Fruit fly (Drosophila melanogaster) whole organism, embryonic: Measurements from ENCODE around the gene kdn.
A peak's percentile ranks its signal among the peaks of the same experiment; 100 is the strongest.

ENCODE experiments used
- Bteb2 ChIP-seq: fragments of 200-800 bp; sonication (Bioruptor generic); optimal IDR thresholded peaks from 2 replicates; lab custom pipeline; 2016; ENCODE audit warnings: missing biosample characterization, missing genetic modification characterization
- CG11085 ChIP-seq: fragments of 200-800 bp; sonication (Bioruptor generic); IDR thresholded peaks from 2 replicates; pipeline ENCODE4 v1.3.6; 2022; ENCODE audit warnings: missing biosample characterization, missing genetic modification characterization
- CG11456 ChIP-seq: fragments of 200-800 bp; sonication (Bioruptor generic); IDR thresholded peaks from 3 replicates; pipeline ENCODE4 v1.3.6; 2022; ENCODE audit warnings: missing biosample characterization, missing genetic modification characterization
- CG12299 ChIP-seq: fragments of 200-800 bp; sonication (Bioruptor generic); optimal IDR thresholded peaks from 2 replicates; lab custom pipeline; 2018; ENCODE audit warnings: missing biosample characterization, mild to moderate bottlenecking, missing genetic modification characterization
- CG1233 ChIP-seq: fragments of 200-800 bp; sonication (Bioruptor generic); optimal IDR thresholded peaks from 4 replicates; lab custom pipeline; 2018; ENCODE audit warnings: missing biosample characterization, mild to moderate bottlenecking, missing genetic modification characterization
- CG12769 ChIP-seq: fragments of 200-800 bp; sonication (Bioruptor generic); optimal IDR thresholded peaks from 2 replicates; lab custom pipeline; 2019; ENCODE audit warnings: missing biosample characterization, mild to moderate bottlenecking, missing genetic modification characterization, moderate library complexity
- CG13624 ChIP-seq: fragments of 200-800 bp; sonication (Bioruptor generic); optimal IDR thresholded peaks from 2 replicates; lab custom pipeline; 2016; ENCODE audit warnings: missing biosample characterization, missing genetic modification characterization
- CG13775 ChIP-seq: fragments of 200-800 bp; sonication (Bioruptor generic); optimal IDR thresholded peaks from 3 replicates; lab custom pipeline; 2017; ENCODE audit warnings: missing biosample characterization, mild to moderate bottlenecking, missing genetic modification characterization
- CG13894 ChIP-seq: fragments of 200-800 bp; sonication (Bioruptor generic); optimal IDR thresholded peaks from 3 replicates; lab custom pipeline; 2018; ENCODE audit warnings: missing biosample characterization, mild to moderate bottlenecking, missing genetic modification characterization, moderate library complexity
- CG1602 ChIP-seq: fragments of 200-800 bp; sonication (Bioruptor generic); optimal IDR thresholded peaks from 3 replicates; lab custom pipeline; 2016; ENCODE audit warnings: missing biosample characterization, missing genetic modification characterization
- CG1603 ChIP-seq: fragments of 200-800 bp; sonication (Bioruptor generic); optimal IDR thresholded peaks from 2 replicates; lab custom pipeline; 2019; ENCODE audit warnings: missing biosample characterization, mild to moderate bottlenecking, missing genetic modification characterization, moderate library complexity
- CG1647 ChIP-seq: fragments of 200-800 bp; sonication (Bioruptor generic); optimal IDR thresholded peaks from 3 replicates; lab custom pipeline; 2016; ENCODE audit warnings: missing biosample characterization, missing genetic modification characterization
- CG16815 ChIP-seq: fragments of 200-800 bp; sonication (Bioruptor generic); optimal IDR thresholded peaks from 3 replicates; lab custom pipeline; 2017; ENCODE audit warnings: missing biosample characterization, mild to moderate bottlenecking, missing genetic modification characterization
- CG16863 ChIP-seq: fragments of 200-800 bp; sonication (Bioruptor generic); optimal IDR thresholded peaks from 3 replicates; lab custom pipeline; 2016; ENCODE audit warnings: missing biosample characterization, missing genetic modification characterization
- CG18764 ChIP-seq: fragments of 200-800 bp; sonication (Bioruptor generic); optimal IDR thresholded peaks from 3 replicates; lab custom pipeline; 2016; ENCODE audit warnings: missing biosample characterization, missing genetic modification characterization
- CG2199 ChIP-seq: fragments of 200-800 bp; sonication (Bioruptor generic); IDR thresholded peaks from 3 replicates; pipeline ENCODE4 v1.3.6; 2022; ENCODE audit warnings: missing biosample characterization, missing genetic modification characterization
- CG3726 ChIP-seq: fragments of 200-800 bp; sonication (Bioruptor generic); IDR thresholded peaks from 3 replicates; pipeline ENCODE4, ENCODE4 v1.3.6; 2022; ENCODE audit warnings: missing biosample characterization, missing genetic modification characterization
- CG3847 ChIP-seq: fragments of 200-800 bp; sonication (Bioruptor generic); IDR thresholded peaks from 2 replicates; pipeline ENCODE4 v1.3.6; 2022; ENCODE audit warnings: missing biosample characterization, missing genetic modification characterization
- CG4730 ChIP-seq: fragments of 200-800 bp; sonication (Bioruptor generic); IDR thresholded peaks from 2 replicates; pipeline ENCODE4 v1.3.6; 2022; ENCODE audit warnings: missing biosample characterization, missing genetic modification characterization
- CG6175 ChIP-seq: fragments of 200-800 bp; sonication (Bioruptor generic); IDR thresholded peaks from 3 replicates; pipeline ENCODE4 v1.3.6; 2022; ENCODE audit warnings: missing biosample characterization, missing genetic modification characterization
- CG7745 ChIP-seq: fragments of 200-800 bp; sonication (Bioruptor generic); optimal IDR thresholded peaks from 2 replicates; lab custom pipeline; 2018; ENCODE audit warnings: missing biosample characterization, mild to moderate bottlenecking, missing genetic modification characterization, moderate library complexity
- CTCF ChIP-seq: fragments of 200-800 bp; sonication (Bioruptor generic); optimal IDR thresholded peaks from 2 replicates; lab custom pipeline; 2017; ENCODE audit warnings: missing biosample characterization, mild to moderate bottlenecking, missing genetic modification characterization, moderate library complexity
- Dbx ChIP-seq: fragments of 200-800 bp; sonication (Bioruptor generic); IDR thresholded peaks from 3 replicates; pipeline ENCODE4 v1.3.6; 2022; ENCODE audit warnings: missing biosample characterization, missing genetic modification characterization
- Gug ChIP-seq: fragments of 200-800 bp; sonication (Bioruptor generic); IDR thresholded peaks from 4 replicates; pipeline ENCODE4 v1.3.6; 2022; ENCODE audit warnings: missing biosample characterization, missing genetic modification characterization
- HmgD ChIP-seq: fragments of 200-800 bp; sonication (Bioruptor generic); optimal IDR thresholded peaks from 3 replicates; lab custom pipeline; 2016; ENCODE audit warnings: missing biosample characterization, missing genetic modification characterization
- MBD-R2 ChIP-seq: fragments of 200-800 bp; sonication (Bioruptor generic); IDR thresholded peaks from 2 replicates; pipeline ENCODE4 v1.3.6; 2022; ENCODE audit warnings: missing biosample characterization, missing genetic modification characterization
- Opbp ChIP-seq: fragments of 200-800 bp; sonication (Bioruptor generic); IDR thresholded peaks from 3 replicates; pipeline ENCODE4 v1.3.6; 2022; ENCODE audit warnings: missing biosample characterization, missing genetic modification characterization; ENCODE audit not compliant: partially characterized antibody
- Sry-δ ChIP-seq: fragments of 200-800 bp; sonication (Bioruptor generic); optimal IDR thresholded peaks from 2 replicates; lab custom pipeline; 2016; ENCODE audit warnings: missing biosample characterization, missing genetic modification characterization
- aop ChIP-seq: fragments of 200-800 bp; sonication (Bioruptor generic); IDR thresholded peaks from 2 replicates; pipeline ENCODE4 v1.3.6; 2022; ENCODE audit warnings: missing biosample characterization, missing genetic modification characterization
- ato ChIP-seq: fragments of 200-800 bp; sonication (Bioruptor generic); IDR thresholded peaks from 2 replicates; pipeline ENCODE4 v1.3.6; 2022; ENCODE audit warnings: missing biosample characterization, missing genetic modification characterization; ENCODE audit not compliant: partially characterized antibody
- bowl ChIP-seq: fragments of 200-800 bp; sonication (Bioruptor generic); IDR thresholded peaks from 2 replicates; pipeline ENCODE4 v1.3.6; 2022; ENCODE audit warnings: missing biosample characterization, missing genetic modification characterization
- bsh ChIP-seq, 2 experiments: fragments of 200-800 bp; sonication (Bioruptor generic); optimal IDR thresholded peaks; 2 replicates each; lab custom pipeline; 2017 to 2018; ENCODE audit warnings: mild to moderate bottlenecking in 2 of 2, missing biosample characterization in 2 of 2, missing genetic modification characterization in 2 of 2, moderate library complexity in 1 of 2
- btn ChIP-seq: fragments of 200-800 bp; sonication (Bioruptor generic); optimal IDR thresholded peaks from 2 replicates; lab custom pipeline; 2016; ENCODE audit warnings: missing biosample characterization, missing genetic modification characterization
- da ChIP-seq: fragments of 200-800 bp; sonication (Bioruptor generic); optimal IDR thresholded peaks from 2 replicates; lab custom pipeline; 2016; ENCODE audit warnings: missing biosample characterization, missing genetic modification characterization
- dmrt99B ChIP-seq: fragments of 200-800 bp; sonication (Bioruptor generic); optimal IDR thresholded peaks from 2 replicates; lab custom pipeline; 2018; ENCODE audit warnings: missing biosample characterization, mild to moderate bottlenecking, missing genetic modification characterization, moderate library complexity
- eyg ChIP-seq: fragments of 200-800 bp; sonication (Bioruptor generic); optimal IDR thresholded peaks from 3 replicates; lab custom pipeline; 2016; ENCODE audit warnings: missing biosample characterization, missing genetic modification characterization
- fd3F ChIP-seq: fragments of 200-800 bp; sonication (Bioruptor generic); optimal IDR thresholded peaks from 2 replicates; lab custom pipeline; 2018; ENCODE audit warnings: missing biosample characterization, mild to moderate bottlenecking, missing genetic modification characterization, moderate library complexity
- gfzf ChIP-seq: fragments of 200-800 bp; sonication (Bioruptor generic); optimal IDR thresholded peaks from 2 replicates; lab custom pipeline; 2016; ENCODE audit warnings: missing biosample characterization, mild to moderate bottlenecking, missing genetic modification characterization, moderate library complexity
- grn ChIP-seq: fragments of 200-800 bp; sonication (Bioruptor generic); optimal IDR thresholded peaks from 3 replicates; lab custom pipeline; 2017; ENCODE audit warnings: missing biosample characterization, missing genetic modification characterization
- gro ChIP-seq: fragments of 200-800 bp; sonication (Bioruptor generic); optimal IDR thresholded peaks from 2 replicates; lab custom pipeline; 2016; ENCODE audit warnings: missing biosample characterization, missing genetic modification characterization
- hth ChIP-seq: fragments of >200 bp; optimal IDR thresholded peaks from 2 replicates; lab custom pipeline; 2017; ENCODE audit warnings: inconsistent platforms
- kah ChIP-seq: fragments of 200-800 bp; sonication (Bioruptor generic); optimal IDR thresholded peaks from 2 replicates; lab custom pipeline; 2018; ENCODE audit warnings: missing biosample characterization, mild to moderate bottlenecking, missing genetic modification characterization
- ken ChIP-seq: fragments of 200-800 bp; sonication (Bioruptor generic); IDR thresholded peaks from 3 replicates; pipeline ENCODE4 v1.3.6; 2022; ENCODE audit warnings: missing biosample characterization, missing genetic modification characterization
- knrl ChIP-seq: fragments of 200-800 bp; sonication (Bioruptor generic); IDR thresholded peaks from 3 replicates; pipeline ENCODE4 v1.3.6; 2022; ENCODE audit warnings: missing biosample characterization, missing genetic modification characterization; ENCODE audit not compliant: partially characterized antibody
- lmd ChIP-seq: fragments of 200-800 bp; sonication (Bioruptor generic); IDR thresholded peaks from 2 replicates; pipeline ENCODE4 v1.3.6; 2022; ENCODE audit warnings: missing biosample characterization, missing genetic modification characterization
- onecut ChIP-seq: fragments of 200-800 bp; sonication (Bioruptor generic); IDR thresholded peaks from 2 replicates; pipeline ENCODE4 v1.3.6; 2022; ENCODE audit warnings: missing biosample characterization, missing genetic modification characterization
- pb ChIP-seq: fragments of 200-800 bp; sonication (Bioruptor generic); optimal IDR thresholded peaks from 3 replicates; lab custom pipeline; 2016; ENCODE audit warnings: missing biosample characterization, missing genetic modification characterization
- pfk ChIP-seq: fragments of 200-800 bp; sonication (Bioruptor generic); optimal IDR thresholded peaks from 2 replicates; lab custom pipeline; 2018; ENCODE audit warnings: missing biosample characterization, mild to moderate bottlenecking, missing genetic modification characterization, moderate library complexity
- pho ChIP-seq: fragments of 200-800 bp; sonication (Bioruptor generic); optimal IDR thresholded peaks from 2 replicates; lab custom pipeline; 2016; ENCODE audit warnings: missing biosample characterization, missing genetic modification characterization
- stwl ChIP-seq: fragments of 200-800 bp; sonication (Bioruptor generic); optimal IDR thresholded peaks from 3 replicates; lab custom pipeline; 2018; ENCODE audit warnings: missing biosample characterization, mild to moderate bottlenecking, missing genetic modification characterization, moderate library complexity
- unc-4 ChIP-seq: fragments of 200-800 bp; sonication (Bioruptor generic); IDR thresholded peaks from 2 replicates; pipeline ENCODE4 v1.3.6; 2022; ENCODE audit warnings: missing biosample characterization, missing genetic modification characterization; ENCODE audit not compliant: partially characterized antibody
- wdn ChIP-seq: fragments of 200-800 bp; sonication (Bioruptor generic); IDR thresholded peaks from 2 replicates; pipeline ENCODE4 v1.3.6; 2022; ENCODE audit warnings: missing biosample characterization, missing genetic modification characterization

The kdn gene

dm6 chrX:6332988-6333719 lies 17.3 kb upstream of the kdn start (continued):
- TF ChIP-seq CG1233 (GFP tag; lab: Kevin White, UChicago) (no peak), CG2199 (GFP tag; lab: Robert Waterston, UW) (no peak), CG6175 (GFP tag; lab: Robert Waterston, UW) (no peak), bowl (GFP tag; lab: Robert Waterston, UW) (no peak), onecut (no peak), CG13894 (tag; lab: Kevin White, UChicago) (no peak), stwl (no peak), HmgD (GFP tag; lab: Kevin White, UChicago) (no peak), CG4730 (GFP tag; lab: Robert Waterston, UW) (no peak), MBD-R2 (GFP tag; lab: Robert Waterston, UW) (no peak), hth (lab: Kevin White, UChicago) (no peak), CG1602 (no peak), CG16815 (GFP tag; lab: Kevin White, UChicago) (no peak), Sry-δ (no peak), CG12299 (tag; lab: Kevin White, UChicago) (no peak), kah (no peak), CG13624 (no peak), CG3847 (no peak), CG18764 (GFP tag; lab: Kevin White, UChicago) (no peak), pb (GFP tag; lab: Kevin White, UChicago) (no peak), CG11456 (no peak), gro (no peak), fd3F (GFP tag; lab: Kevin White, UChicago) (no peak), pfk (GFP tag; lab: Kevin White, UChicago) (no peak), CG11085 (GFP tag; lab: Robert Waterston, UW) (no peak), bsh (GFP tag; optimal IDR thresholded peaks at IDR 0.05; lab: Kevin White, UChicago) (peak; percentile 5 to 28), CG7745 (no peak), Bteb2 (GFP tag; lab: Kevin White, UChicago) (no peak), grn (GFP tag; lab: Kevin White, UChicago) (no peak), unc-4 (GFP tag; lab: Robert Waterston, UW) (no peak), eyg (GFP tag; lab: Kevin White, UChicago) (no peak), Opbp (GFP tag; lab: Robert Waterston, UW) (no peak), ken (GFP tag; lab: Robert Waterston, UW) (no peak), gfzf (GFP tag; lab: Kevin White, UChicago) (no peak), aop (GFP tag; lab: Robert Waterston, UW) (no peak), CG1603 (no peak), da (GFP tag; lab: Kevin White, UChicago) (no peak), wdn (GFP tag; lab: Robert Waterston, UW) (no peak), Dbx (GFP tag; lab: Robert Waterston, UW) (no peak), lmd (no peak), knrl (GFP tag; lab: Robert Waterston, UW) (no peak), CG12769 (peak; percentile 6), CG1647 (GFP tag; lab: Kevin White, UChicago) (no peak), ato (GFP tag; lab: Robert Waterston, UW) (no peak), CG16863 (GFP tag; lab: Kevin White, UChicago) (no peak), pho (GFP tag; lab: Kevin White, UChicago) (no peak), btn (no peak), CG3726 (GFP tag; lab: Robert Waterston, UW) (no peak), dmrt99B (tag; lab: Kevin White, UChicago) (peak; percentile 28), Gug (no peak), CTCF (no peak), CG13775 (GFP tag; lab: Kevin White, UChicago) (no peak)
